Worm (Caenorhabditis elegans) whole organism, L1 larva: Measurements from ENCODE around the gene tnt-2.

Experiments used
- aly-2 ChIP-seq: fragments of 150-350 bp; optimal IDR thresholded peaks from 2 replicates; lab custom pipeline; 2014; ENCODE audit warnings: missing biosample characterization, missing genetic modification characterization
- ama-1 ChIP-seq: fragments of 150-350 bp; optimal IDR thresholded peaks from 2 replicates; lab custom pipeline; 2014
- blmp-1 ChIP-seq: fragments of 150-350 bp; optimal IDR thresholded peaks from 2 replicates; lab custom pipeline; 2014; ENCODE audit warnings: missing biosample characterization, missing genetic modification characterization
- ceh-63 ChIP-seq: fragments of 200-800 bp; sonication (Bioruptor generic); optimal IDR thresholded peaks from 2 replicates; lab custom pipeline; 2018; ENCODE audit warnings: mild to moderate bottlenecking, missing genetic modification characterization, missing compliant biosample characterization
- ceh-8 ChIP-seq: fragments of 200-800 bp; sonication (Bioruptor generic); optimal IDR thresholded peaks from 2 replicates; lab custom pipeline; 2018; ENCODE audit warnings: mild to moderate bottlenecking, missing genetic modification characterization, moderate library complexity, missing compliant biosample characterization
- ceh-88 ChIP-seq: fragments of 200-800 bp; sonication (Bioruptor generic); IDR thresholded peaks from 2 replicates; pipeline ENCODE4 v1.3.6; 2022; ENCODE audit warnings: missing genetic modification characterization, missing compliant biosample characterization
- ceh-90 ChIP-seq: sonication (generic microtip); optimal IDR thresholded peaks from 2 replicates; lab custom pipeline; 2016; ENCODE audit warnings: missing genetic modification characterization, missing compliant biosample characterization
- ces-1 ChIP-seq: fragments of 150-350 bp; optimal IDR thresholded peaks from 2 replicates; lab custom pipeline; 2014; ENCODE audit warnings: missing biosample characterization, missing genetic modification reagents, missing genetic modification characterization
- efl-1 ChIP-seq, 4 experiments: fragments of 150-350 bp; optimal IDR thresholded peaks in 3 of 4; peaks in 1 of 4; 1 replicate in 1 of 4; 2 replicates in 3 of 4; lab custom pipeline; 2014; ENCODE audit warnings: missing biosample characterization in 2 of 4, missing genetic modification characterization in 2 of 4, missing genetic modification reagents in 2 of 4
- elt-2 ChIP-seq: sonication (generic microtip); optimal IDR thresholded peaks from 2 replicates; lab custom pipeline; 2016; ENCODE audit warnings: missing genetic modification characterization, mild to moderate bottlenecking, inconsistent platforms, missing compliant biosample characterization, missing genetic modification reagents
- elt-3 ChIP-seq, 6 experiments: fragments of 150-350 bp in 1 of 6; sonication (generic microtip); optimal IDR thresholded peaks; 2 replicates each; lab custom pipeline; 2017 to 2018; ENCODE audit warnings: missing biosample characterization in 6 of 6, missing genetic modification characterization in 6 of 6, inconsistent platforms in 1 of 6
- ets-5 ChIP-seq: fragments of 200-800 bp; sonication (Bioruptor generic); IDR thresholded peaks from 2 replicates; pipeline ENCODE4 v1.3.6; 2022; ENCODE audit warnings: missing genetic modification characterization, missing compliant biosample characterization
- fkh-4 ChIP-seq: sonication (generic microtip); optimal IDR thresholded peaks from 2 replicates; lab custom pipeline; 2016; ENCODE audit warnings: missing compliant biosample characterization, missing genetic modification characterization, borderline replicate concordance
- fkh-8 ChIP-seq: sonication (generic microtip); optimal IDR thresholded peaks from 2 replicates; lab custom pipeline; 2016; ENCODE audit warnings: mild to moderate bottlenecking, missing genetic modification characterization, missing compliant biosample characterization
- grh-1 ChIP-seq: fragments of 200-800 bp; sonication (Bioruptor generic); IDR thresholded peaks from 2 replicates; pipeline ENCODE4 v1.3.6; 2022; ENCODE audit warnings: missing genetic modification reagents, missing genetic modification characterization, missing compliant biosample characterization
- irx-1 ChIP-seq: sonication (generic microtip); optimal IDR thresholded peaks from 2 replicates; lab custom pipeline; 2016; ENCODE audit warnings: missing genetic modification characterization, missing compliant biosample characterization
- isw-1 ChIP-seq: fragments of 200-800 bp; sonication (Bioruptor generic); IDR thresholded peaks from 2 replicates; pipeline ENCODE4 v1.3.6; 2022; ENCODE audit warnings: missing genetic modification characterization, missing compliant biosample characterization
- lin-15B ChIP-seq: fragments of 150-350 bp; sonication (generic microtip); optimal IDR thresholded peaks from 3 replicates; lab custom pipeline; 2014; ENCODE audit warnings: missing biosample characterization, missing genetic modification characterization
- lin-35 ChIP-seq, 2 experiments: fragments of 150-350 bp; optimal IDR thresholded peaks; 2 replicates each; lab custom pipeline; 2014; ENCODE audit warnings: missing biosample characterization in 2 of 2, missing genetic modification characterization in 2 of 2, missing genetic modification reagents in 2 of 2
- lir-3 ChIP-seq: sonication (generic microtip); optimal IDR thresholded peaks from 2 replicates; lab custom pipeline; 2016; ENCODE audit warnings: mild to moderate bottlenecking, missing genetic modification characterization, moderate library complexity, missing compliant biosample characterization; ENCODE audit not compliant: poor library complexity
- mdl-1 ChIP-seq, 2 experiments: fragments of 150-350 bp; optimal IDR thresholded peaks; 2 replicates each; lab custom pipeline; 2014 to 2017; ENCODE audit warnings: missing biosample characterization in 2 of 2, missing genetic modification characterization in 2 of 2, inconsistent platforms in 1 of 2
- mep-1 ChIP-seq: fragments of 150-350 bp; optimal IDR thresholded peaks from 2 replicates; lab custom pipeline; 2014; ENCODE audit warnings: missing biosample characterization, missing genetic modification characterization
- nhr-11 ChIP-seq: fragments of 150-350 bp; optimal IDR thresholded peaks from 2 replicates; lab custom pipeline; 2014; ENCODE audit warnings: missing biosample characterization, missing genetic modification characterization
- nhr-19 ChIP-seq: fragments of 200-800 bp; sonication (Bioruptor generic); conservative IDR thresholded peaks from 2 replicates; pipeline ENCODE4 v1.3.6; 2022; ENCODE audit warnings: missing genetic modification characterization, missing compliant biosample characterization
- nhr-20 ChIP-seq: sonication (generic microtip); optimal IDR thresholded peaks from 2 replicates; lab custom pipeline; 2016; ENCODE audit warnings: mild to moderate bottlenecking, missing genetic modification characterization, missing compliant biosample characterization
- nhr-28 ChIP-seq: fragments of 150-350 bp; optimal IDR thresholded peaks from 2 replicates; lab custom pipeline; 2014; ENCODE audit warnings: missing biosample characterization, missing genetic modification characterization
- nhr-47 ChIP-seq: sonication (generic microtip); optimal IDR thresholded peaks from 2 replicates; lab custom pipeline; 2016; ENCODE audit warnings: mild to moderate bottlenecking, missing genetic modification characterization, moderate library complexity, missing compliant biosample characterization
- nhr-71 ChIP-seq: sonication (generic microtip); optimal IDR thresholded peaks from 2 replicates; lab custom pipeline; 2016; ENCODE audit warnings: mild to moderate bottlenecking, missing genetic modification characterization, moderate library complexity, missing compliant biosample characterization
- nhr-76 ChIP-seq: sonication (generic microtip); optimal IDR thresholded peaks from 2 replicates; lab custom pipeline; 2017; ENCODE audit warnings: missing biosample characterization, missing genetic modification characterization
- nhr-77 ChIP-seq: fragments of 150-350 bp; optimal IDR thresholded peaks from 2 replicates; lab custom pipeline; 2014; ENCODE audit warnings: missing biosample characterization, missing genetic modification characterization
- nhr-90 ChIP-seq: sonication (generic microtip); optimal IDR thresholded peaks from 2 replicates; lab custom pipeline; 2016; ENCODE audit warnings: mild to moderate bottlenecking, missing genetic modification characterization, missing compliant biosample characterization; ENCODE audit not compliant: poor library complexity
- pag-3 ChIP-seq: sonication (generic microtip); optimal IDR thresholded peaks from 2 replicates; lab custom pipeline; 2017; ENCODE audit warnings: missing genetic modification characterization, mild to moderate bottlenecking, missing compliant biosample characterization, antibody characterized with exemption, borderline replicate concordance; ENCODE audit not compliant: insufficient read depth
- rnt-1 ChIP-seq: sonication (generic microtip); optimal IDR thresholded peaks from 2 replicates; lab custom pipeline; 2016; ENCODE audit warnings: mild to moderate bottlenecking, missing genetic modification characterization, moderate library complexity, missing compliant biosample characterization
- sup-37 ChIP-seq: fragments of 200-800 bp; sonication (Bioruptor generic); optimal IDR thresholded peaks from 2 replicates; lab custom pipeline; 2018; ENCODE audit warnings: mild to moderate bottlenecking, missing genetic modification characterization, missing compliant biosample characterization
- unc-130 ChIP-seq: fragments of 150-350 bp; optimal IDR thresholded peaks from 2 replicates; lab custom pipeline; 2017; ENCODE audit warnings: missing biosample characterization, missing genetic modification characterization, inconsistent platforms
- unc-62 ChIP-seq: fragments of 150-350 bp; optimal IDR thresholded peaks from 2 replicates; lab custom pipeline; 2014; ENCODE audit warnings: missing biosample characterization, missing genetic modification reagents, missing genetic modification characterization
- unc-86 ChIP-seq: sonication (generic microtip); optimal IDR thresholded peaks from 2 replicates; lab custom pipeline; 2016; ENCODE audit warnings: missing genetic modification characterization, missing compliant biosample characterization
- xbp-1 ChIP-seq: sonication (generic microtip); optimal IDR thresholded peaks from 2 replicates; lab custom pipeline; 2016; ENCODE audit warnings: missing genetic modification characterization, missing compliant biosample characterization
- zip-4 ChIP-seq: fragments of 200-800 bp; sonication (Bioruptor generic); optimal IDR thresholded peaks from 2 replicates; lab custom pipeline; 2018; ENCODE audit warnings: mild to moderate bottlenecking, missing genetic modification characterization, moderate library complexity, missing compliant biosample characterization
- ztf-11 ChIP-seq, 2 experiments: sonication (generic microtip); optimal IDR thresholded peaks; 2 replicates each; lab custom pipeline; 2016 to 2017; ENCODE audit warnings: missing genetic modification characterization in 2 of 2, missing biosample characterization in 1 of 2, missing compliant biosample characterization in 1 of 2
- ztf-4 ChIP-seq: fragments of 150-350 bp; optimal IDR thresholded peaks from 2 replicates; lab custom pipeline; 2014; ENCODE audit warnings: missing biosample characterization, missing genetic modification characterization

The tnt-2 gene

ce11 chrX:8714845-8715244 lies 8.5 kb downstream of the tnt-2 start:
- TF ChIP-seq nhr-19 = no peak
- no peak for TF ChIP-seq unc-62
- TF ChIP-seq rnt-1 (tag; lab: Kevin White, UChicago) = no peak
- TF ChIP-seq pag-3 = no peak
- no peak for TF ChIP-seq nhr-20 (tag; lab: Kevin White, UChicago)
- TF ChIP-seq nhr-28 = no peak
- TF ChIP-seq zip-4 (GFP tag; lab: Kevin White, UChicago) = no peak
- no peak for TF ChIP-seq nhr-47
- no peak for TF ChIP-seq ama-1 (lab: Kevin White, UChicago)
- no peak for TF ChIP-seq ztf-11 (tag; optimal IDR thresholded peaks at IDR 0.05; lab: Kevin White, UChicago)
- TF ChIP-seq ztf-4 = no peak
- no peak for TF ChIP-seq isw-1 (GFP tag; lab: Robert Waterston, UW)
- no peak for TF ChIP-seq ces-1
- TF ChIP-seq nhr-71 (tag; lab: Kevin White, UChicago) = no peak
- no peak for TF ChIP-seq ets-5 (GFP tag; lab: Robert Waterston, UW)
- no peak for TF ChIP-seq fkh-8 (tag; lab: Kevin White, UChicago)
- TF ChIP-seq grh-1 (GFP tag; lab: Robert Waterston, UW) = no peak
- no peak for TF ChIP-seq unc-130 (tag; lab: Kevin White, UChicago)
- no peak for TF ChIP-seq elt-3 (tag; optimal IDR thresholded peaks at IDR 0.05; lab: Kevin White, UChicago)
- TF ChIP-seq lir-3 (tag; lab: Kevin White, UChicago) = no peak

ce11 chrX:8713754-8714295 lies 9.5 kb downstream of the tnt-2 start, which contains the start of gene F53A9.6:
Gene F53A9.6, minus strand, starts transcription at chrX:8713804.
- TF ChIP-seq elt-2 (tag; lab: Kevin White, UChicago) (peak; percentile 64), nhr-77 (tag; lab: Kevin White, UChicago) (no peak), efl-1 (optimal IDR thresholded peaks at IDR 0.05; lab: Kevin White, UChicago) (no peak), efl-1 (GFP tag; optimal IDR thresholded peaks at IDR 0.05 in 1 of 2; lab: Kevin White, UChicago) (peak in 1 of 2 experiments; percentile 74)

ce11 chrX:8712662-8713061 lies 10.7 kb downstream of the tnt-2 start:
- TF ChIP-seq ztf-11 (tag; optimal IDR thresholded peaks at IDR 0.05; lab: Kevin White, UChicago) (no peak), elt-2 (tag; lab: Kevin White, UChicago) (peak; percentile 81), nhr-28 (no peak), ceh-88 (no peak), lin-35 (GFP tag; optimal IDR thresholded peaks at IDR 0.05; lab: Kevin White, UChicago) (peak in 1 of 2 experiments; percentile 39), nhr-20 (tag; lab: Kevin White, UChicago) (peak; percentile 31)

- TF ChIP-seq ceh-90 (no peak), nhr-77 (tag; lab: Kevin White, UChicago) (no peak), ceh-63 (GFP tag; lab: Kevin White, UChicago) (no peak), rnt-1 (tag; lab: Kevin White, UChicago) (no peak), lin-15B (no peak), ceh-8 (GFP tag; lab: Kevin White, UChicago) (no peak), nhr-28 (no peak), ztf-11 (tag; optimal IDR thresholded peaks at IDR 0.05; lab: Kevin White, UChicago) (no peak), blmp-1 (tag; lab: Kevin White, UChicago) (no peak), irx-1 (tag; lab: Kevin White, UChicago) (no peak), aly-2 (no peak), nhr-11 (tag; lab: Kevin White, UChicago) (no peak), mdl-1 (tag; optimal IDR thresholded peaks at IDR 0.05; lab: Kevin White, UChicago) (no peak), mep-1 (tag; lab: Kevin White, UChicago) (no peak), nhr-76 (tag; lab: Kevin White, UChicago) (no peak), unc-86 (no peak), nhr-90 (no peak), fkh-4 (tag; lab: Kevin White, UChicago) (no peak), xbp-1 (tag; lab: Kevin White, UChicago) (no peak), sup-37 (GFP tag; lab: Kevin White, UChicago) (no peak)
Observed at ce11 chrX:8711141-8711645, 12.2 kb downstream of the tnt-2 start, which contains the start of gene F53A9.1. Gene F53A9.1, plus strand, starts transcription at chrX:8711595.
